Fruit fly (Drosophila melanogaster): Measurements from ENCODE around the gene wdb.

DNA sequence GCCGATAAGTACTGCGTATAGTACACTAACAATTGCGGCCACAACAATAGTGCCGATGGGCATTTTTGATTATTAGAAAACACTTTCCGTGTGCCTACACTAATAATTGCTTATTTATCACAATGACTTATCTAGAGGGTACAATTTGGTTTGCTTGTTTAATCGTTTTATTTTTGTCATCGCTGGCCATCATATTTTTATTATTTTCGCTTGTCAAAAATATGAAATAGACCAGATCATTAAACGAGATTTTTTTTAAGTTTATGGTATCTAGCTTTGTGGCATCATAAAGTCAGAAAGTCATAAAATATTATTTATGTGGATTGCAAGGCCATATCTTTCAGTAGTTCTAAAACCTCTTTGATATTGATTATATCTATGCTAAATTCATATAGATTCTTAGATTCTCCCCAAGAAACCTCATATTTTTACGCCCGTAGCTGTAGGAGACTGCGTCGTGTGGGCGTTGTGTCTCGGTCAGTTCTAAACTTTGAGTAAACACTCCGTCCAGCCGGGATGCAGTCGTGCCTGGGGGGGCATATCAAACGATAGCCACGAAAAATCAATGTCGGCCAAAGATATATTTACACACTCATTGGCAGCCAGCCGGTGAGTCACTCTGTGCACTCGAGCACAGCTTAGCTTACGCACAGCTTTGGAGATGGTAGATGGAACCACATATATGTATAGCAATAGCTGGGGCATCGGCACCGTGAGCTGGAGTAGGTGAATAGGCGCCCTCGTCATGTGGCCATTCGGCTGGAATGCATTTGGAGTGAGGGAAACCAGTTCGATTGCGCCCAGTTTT lies 22.8 kb upstream of the wdb start:
- TF ChIP-seq Sin3A (optimal IDR thresholded peaks at IDR 0.05) (no peak), insv (optimal IDR thresholded peaks at IDR 0.05) (no peak), Myc (optimal IDR thresholded peaks at IDR 0.05) (no peak)
